Worm (Caenorhabditis elegans) whole organism, late embryonic: ENCODE data around the gene F15B9.6.

Experiments used
- C38D4.7 ChIP-seq: fragments of 200-800 bp; sonication (Bioruptor generic); optimal IDR thresholded peaks from 2 replicates; lab custom pipeline; 2018; ENCODE audit warnings: mild to moderate bottlenecking, missing genetic modification characterization, moderate library complexity, missing compliant biosample characterization
- K02D7.2 ChIP-seq: sonication (generic microtip); optimal IDR thresholded peaks from 2 replicates; lab custom pipeline; 2017; ENCODE audit warnings: mild to moderate bottlenecking, missing genetic modification characterization, missing compliant biosample characterization
- K09A11.1 ChIP-seq: sonication (generic microtip); optimal IDR thresholded peaks from 2 replicates; lab custom pipeline; 2017; ENCODE audit warnings: antibody characterized with exemption, mild to moderate bottlenecking, missing genetic modification characterization, missing compliant biosample characterization; ENCODE audit not compliant: insufficient read depth
- T23F11.4 ChIP-seq: fragments of 200-800 bp; sonication (Bioruptor generic); optimal IDR thresholded peaks from 2 replicates; lab custom pipeline; 2018; ENCODE audit warnings: mild to moderate bottlenecking, missing genetic modification characterization, missing compliant biosample characterization
- Y22D7AL.16 ChIP-seq: sonication (generic microtip); optimal IDR thresholded peaks from 2 replicates; lab custom pipeline; 2016; ENCODE audit warnings: missing genetic modification characterization, missing compliant biosample characterization
- ama-1 ChIP-seq: fragments of 150-350 bp; optimal IDR thresholded peaks from 2 replicates; lab custom pipeline; 2014
- ceh-18 ChIP-seq: sonication (generic microtip); optimal IDR thresholded peaks from 2 replicates; lab custom pipeline; 2016; ENCODE audit warnings: missing genetic modification characterization, missing compliant biosample characterization
- ceh-19 ChIP-seq: fragments of 200-800 bp; sonication (Bioruptor generic); optimal IDR thresholded peaks from 2 replicates; lab custom pipeline; 2018; ENCODE audit warnings: mild to moderate bottlenecking, missing genetic modification characterization, missing compliant biosample characterization
- ceh-2 ChIP-seq: sonication (generic microtip); optimal IDR thresholded peaks from 2 replicates; lab custom pipeline; 2016; ENCODE audit warnings: missing genotype, missing genetic modification characterization, missing compliant biosample characterization
- ceh-31 ChIP-seq: sonication (generic microtip); optimal IDR thresholded peaks from 2 replicates; lab custom pipeline; 2016; ENCODE audit warnings: missing genetic modification characterization, missing compliant biosample characterization
- ceh-34 ChIP-seq: sonication (generic microtip); optimal IDR thresholded peaks from 2 replicates; lab custom pipeline; 2016; ENCODE audit warnings: mild to moderate bottlenecking, missing genetic modification characterization, missing compliant biosample characterization
- ceh-45 ChIP-seq: fragments of 200-800 bp; sonication (Bioruptor generic); IDR thresholded peaks from 2 replicates; pipeline ENCODE4 v1.3.6; 2022; ENCODE audit warnings: missing genetic modification reagents, missing genetic modification characterization, missing compliant biosample characterization
- ceh-6 ChIP-seq: fragments of 200-800 bp; sonication (Bioruptor generic); optimal IDR thresholded peaks from 2 replicates; lab custom pipeline; 2018; ENCODE audit warnings: mild to moderate bottlenecking, missing genetic modification characterization, missing compliant biosample characterization
- ceh-9 ChIP-seq: sonication (generic microtip); optimal IDR thresholded peaks from 2 replicates; lab custom pipeline; 2016; ENCODE audit warnings: mild to moderate bottlenecking, missing genetic modification characterization, inconsistent platforms, missing compliant biosample characterization
- che-1 ChIP-seq: sonication (generic microtip); optimal IDR thresholded peaks from 2 replicates; lab custom pipeline; 2016; ENCODE audit warnings: mild to moderate bottlenecking, missing genetic modification characterization, missing compliant biosample characterization
- dmd-4 ChIP-seq: sonication (generic microtip); optimal IDR thresholded peaks from 2 replicates; lab custom pipeline; 2016; ENCODE audit warnings: borderline replicate concordance, missing genetic modification characterization, missing compliant biosample characterization
- dve-1 ChIP-seq: sonication (generic microtip); optimal IDR thresholded peaks from 2 replicates; lab custom pipeline; 2017; ENCODE audit warnings: antibody characterized with exemption, mild to moderate bottlenecking, missing genetic modification characterization, missing compliant biosample characterization
- elt-2 ChIP-seq: sonication (generic microtip); optimal IDR thresholded peaks from 2 replicates; lab custom pipeline; 2016; ENCODE audit warnings: missing genetic modification reagents, missing genetic modification characterization, missing compliant biosample characterization
- elt-4 ChIP-seq: sonication (generic microtip); optimal IDR thresholded peaks from 2 replicates; lab custom pipeline; 2016; ENCODE audit warnings: missing genetic modification characterization, missing compliant biosample characterization
- fkh-10 ChIP-seq: fragments of 150-350 bp; optimal IDR thresholded peaks from 2 replicates; lab custom pipeline; 2014; ENCODE audit warnings: missing biosample characterization, missing genetic modification reagents, missing genetic modification characterization
- fkh-6 ChIP-seq: sonication (generic microtip); optimal IDR thresholded peaks from 2 replicates; lab custom pipeline; 2016; ENCODE audit warnings: missing genetic modification characterization, missing compliant biosample characterization
- hlh-13 ChIP-seq: fragments of 200-800 bp; sonication (Bioruptor generic); optimal IDR thresholded peaks from 2 replicates; lab custom pipeline; 2018; ENCODE audit warnings: mild to moderate bottlenecking, missing genetic modification characterization, missing compliant biosample characterization
- hlh-15 ChIP-seq: sonication (generic microtip); optimal IDR thresholded peaks from 2 replicates; lab custom pipeline; 2016; ENCODE audit warnings: missing genetic modification characterization, missing compliant biosample characterization
- lin-11 ChIP-seq: fragments of 200-800 bp; sonication (Bioruptor generic); optimal IDR thresholded peaks from 2 replicates; lab custom pipeline; 2018; ENCODE audit warnings: mild to moderate bottlenecking, missing genetic modification characterization, missing compliant biosample characterization
- madf-2 ChIP-seq: sonication (generic microtip); optimal IDR thresholded peaks from 2 replicates; lab custom pipeline; 2017; ENCODE audit warnings: missing genetic modification characterization, missing compliant biosample characterization
- mec-3 ChIP-seq: sonication (generic microtip); optimal IDR thresholded peaks from 2 replicates; lab custom pipeline; 2016; ENCODE audit warnings: borderline replicate concordance, missing genetic modification characterization, missing compliant biosample characterization
- nfya-1 ChIP-seq: sonication (generic microtip); optimal IDR thresholded peaks from 2 replicates; lab custom pipeline; 2017; ENCODE audit warnings: missing genetic modification characterization, mild to moderate bottlenecking, missing compliant biosample characterization, antibody characterized with exemption, moderate library complexity
- nhr-11 ChIP-seq: fragments of 150-350 bp; optimal IDR thresholded peaks from 2 replicates; lab custom pipeline; 2014; ENCODE audit warnings: missing biosample characterization, missing genetic modification characterization
- nhr-232 ChIP-seq: sonication (generic microtip); optimal IDR thresholded peaks from 2 replicates; lab custom pipeline; 2016; ENCODE audit warnings: missing genetic modification characterization, missing compliant biosample characterization
- pat-9 ChIP-seq: fragments of 200-800 bp; sonication (Bioruptor generic); optimal IDR thresholded peaks from 2 replicates; lab custom pipeline; 2018; ENCODE audit warnings: mild to moderate bottlenecking, missing genetic modification characterization, moderate library complexity, missing compliant biosample characterization
- pax-1 ChIP-seq: fragments of 150-350 bp; optimal IDR thresholded peaks from 2 replicates; lab custom pipeline; 2014; ENCODE audit warnings: missing biosample characterization, missing genetic modification characterization
- pha-2 ChIP-seq: sonication (generic microtip); optimal IDR thresholded peaks from 2 replicates; lab custom pipeline; 2017; ENCODE audit warnings: mild to moderate bottlenecking, missing genetic modification characterization, missing compliant biosample characterization
- pha-4 ChIP-seq: fragments of 150-350 bp; optimal IDR thresholded peaks from 2 replicates; lab custom pipeline; 2018; ENCODE audit warnings: missing biosample characterization, missing genetic modification reagents, missing genetic modification characterization
- pros-1 ChIP-seq: fragments of 150-350 bp; optimal IDR thresholded peaks from 2 replicates; lab custom pipeline; 2014; ENCODE audit warnings: missing biosample characterization, missing genetic modification reagents, missing genetic modification characterization
- ref-2 ChIP-seq: sonication (generic microtip); optimal IDR thresholded peaks from 2 replicates; lab custom pipeline; 2016; ENCODE audit warnings: missing genetic modification characterization, missing compliant biosample characterization
- rnt-1 ChIP-seq: sonication (generic microtip); optimal IDR thresholded peaks from 2 replicates; lab custom pipeline; 2016; ENCODE audit warnings: missing genetic modification characterization, missing compliant biosample characterization
- sdc-2 ChIP-seq: sonication (generic microtip); optimal IDR thresholded peaks from 2 replicates; lab custom pipeline; 2016; ENCODE audit warnings: missing genotype, missing genetic modification characterization, missing compliant biosample characterization
- sox-4 ChIP-seq: sonication (generic microtip); optimal IDR thresholded peaks from 2 replicates; lab custom pipeline; 2017; ENCODE audit warnings: mild to moderate bottlenecking, missing genetic modification characterization, inconsistent platforms, missing compliant biosample characterization
- tbx-2 ChIP-seq: sonication (generic microtip); optimal IDR thresholded peaks from 2 replicates; lab custom pipeline; 2016; ENCODE audit warnings: missing genetic modification characterization, missing compliant biosample characterization
- tbx-7 ChIP-seq: sonication (generic microtip); optimal IDR thresholded peaks from 2 replicates; lab custom pipeline; 2016; ENCODE audit warnings: missing genotype, missing genetic modification characterization, missing compliant biosample characterization
- ttx-3 ChIP-seq: sonication (generic microtip); optimal IDR thresholded peaks from 2 replicates; lab custom pipeline; 2016; ENCODE audit warnings: missing genetic modification reagents, missing genetic modification characterization, missing compliant biosample characterization
- unc-3 ChIP-seq, 2 experiments: fragments of 200-800 bp in 1 of 2; sonication (Bioruptor generic) in 1 of 2; sonication (generic microtip) in 1 of 2; conservative IDR thresholded peaks in 1 of 2; optimal IDR thresholded peaks in 1 of 2; 2 replicates each; pipeline versions ENCODE4 v1.3.6 to Lab custom; 2016 to 2022; ENCODE audit warnings: missing compliant biosample characterization in 2 of 2, missing genetic modification characterization in 2 of 2, missing genetic modification reagents in 1 of 2
- unc-42 ChIP-seq: sonication (generic microtip); optimal IDR thresholded peaks from 2 replicates; lab custom pipeline; 2016; ENCODE audit warnings: missing genotype, missing genetic modification characterization, missing compliant biosample characterization
- zip-5 ChIP-seq: sonication (generic microtip); optimal IDR thresholded peaks from 2 replicates; lab custom pipeline; 2016; ENCODE audit warnings: missing genetic modification characterization, missing compliant biosample characterization
- ztf-16 ChIP-seq: sonication (generic microtip); optimal IDR thresholded peaks from 2 replicates; lab custom pipeline; 2017; ENCODE audit warnings: missing genetic modification characterization, missing compliant biosample characterization

The F15B9.6 gene

DNA sequence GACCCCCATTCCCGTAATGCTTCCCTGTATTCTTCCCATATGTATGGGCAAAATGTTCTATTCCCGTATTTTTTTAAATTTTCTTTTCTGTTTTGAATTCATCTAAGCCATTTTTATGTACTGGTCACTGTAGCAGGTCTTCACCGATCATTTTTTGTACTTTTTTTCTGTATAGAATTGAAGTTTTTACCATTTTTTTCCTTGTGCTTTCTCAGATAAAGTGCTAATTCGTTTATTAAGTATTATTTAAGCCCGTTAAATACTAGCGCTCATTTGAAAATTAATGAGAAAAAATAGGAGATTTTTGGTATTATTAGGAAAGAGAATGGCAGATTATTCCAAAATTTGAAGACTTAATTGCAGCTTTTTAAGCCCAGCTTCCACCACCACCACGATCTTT is 7.2 kb upstream of the F15B9.6 start:
- TF ChIP-seq ztf-16 (tag; lab: Kevin White, UChicago) (no peak), elt-2 (no peak), mec-3 (tag; lab: Kevin White, UChicago) (no peak), hlh-15 (tag; lab: Kevin White, UChicago) (no peak), unc-3 (GFP tag; conservative IDR thresholded peaks at IDR 0.05; lab: Robert Waterston, UW) (no peak), unc-3 (tag; optimal IDR thresholded peaks at IDR 0.05; lab: Kevin White, UChicago) (no peak), tbx-7 (tag; lab: Kevin White, UChicago) (no peak), Y22D7AL.16 (no peak), tbx-2 (tag; lab: Kevin White, UChicago) (no peak), ceh-2 (tag; lab: Kevin White, UChicago) (no peak), ceh-19 (no peak), dve-1 (no peak), zip-5 (tag; lab: Kevin White, UChicago) (no peak), K09A11.1 (tag; lab: Kevin White, UChicago) (no peak), ceh-45 (GFP tag; lab: Robert Waterston, UW) (no peak), pat-9 (tag; lab: Kevin White, UChicago) (no peak), nhr-11 (tag; lab: Kevin White, UChicago) (no peak), rnt-1 (tag; lab: Kevin White, UChicago) (no peak), lin-11 (tag; lab: Kevin White, UChicago) (no peak), K02D7.2 (tag; lab: Kevin White, UChicago) (no peak)

ce11 chrV:13008825-13009224 is 5.1 kb upstream of the F15B9.6 start, which contains the start of gene F15B9.10:
TSS of gene F15B9.10 (minus strand) at chrV:13008925.
- TF ChIP-seq ama-1 (lab: Kevin White, UChicago), result no peak

DNA sequence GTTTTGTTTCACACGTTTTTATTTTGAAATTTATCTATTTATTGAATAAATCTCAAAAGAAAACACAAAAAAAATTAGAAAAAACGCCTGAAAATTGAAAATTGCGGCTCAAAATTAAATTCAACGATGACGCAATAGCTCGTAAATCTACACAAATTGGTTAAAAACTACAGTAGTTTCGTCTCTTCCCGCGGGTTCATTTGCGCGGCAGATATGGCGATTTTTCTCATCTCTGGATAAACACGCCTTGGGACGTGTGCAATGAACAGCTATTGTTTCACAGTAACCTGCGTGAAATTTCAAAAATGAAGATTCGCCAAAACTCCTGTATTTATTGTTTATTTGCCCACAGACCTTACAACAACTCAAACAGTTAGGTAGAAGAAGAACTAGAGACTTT is 4.7 kb upstream of the F15B9.6 start:
- TF ChIP-seq ceh-31 (tag; lab: Kevin White, UChicago) (no peak), zip-5 (tag; lab: Kevin White, UChicago) (no peak), ceh-9 (tag; lab: Kevin White, UChicago) (no peak), ceh-6 (no peak)
- TF ChIP-seq, all 69 proteins: peak for 0

DNA sequence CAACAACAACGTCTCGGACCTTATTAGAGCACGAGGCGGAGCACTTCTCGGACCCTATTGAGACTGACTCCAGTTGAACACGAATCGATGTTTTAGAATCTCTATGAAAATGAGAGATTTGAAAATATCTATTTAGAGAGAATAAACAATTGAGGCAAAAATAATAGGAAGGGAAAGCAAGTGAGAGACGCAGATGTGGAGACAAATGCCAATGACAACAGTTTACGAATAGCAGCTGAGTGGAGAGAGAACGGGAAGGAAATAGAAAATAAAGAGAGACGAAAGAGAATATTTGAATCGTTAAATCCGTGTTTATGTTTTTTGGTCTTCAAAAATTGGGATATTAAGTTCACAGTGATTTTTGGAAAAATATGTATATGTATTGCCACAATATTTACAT is 4.1 kb upstream of the F15B9.6 start:
- no peak for TF ChIP-seq ref-2
- TF ChIP-seq hlh-13, result no peak
- TF ChIP-seq ceh-34 (tag; lab: Kevin White, UChicago), result no peak
- no peak for TF ChIP-seq unc-3 (GFP tag; conservative IDR thresholded peaks at IDR 0.05; lab: Robert Waterston, UW)
- no peak for TF ChIP-seq unc-3 (tag; optimal IDR thresholded peaks at IDR 0.05; lab: Kevin White, UChicago)
- TF ChIP-seq C38D4.7 (GFP tag; lab: Kevin White, UChicago), result no peak
- no peak for TF ChIP-seq pros-1 (tag; lab: Kevin White, UChicago)
- no peak for TF ChIP-seq elt-4 (tag; lab: Kevin White, UChicago)
- no peak for TF ChIP-seq sox-4 (tag; lab: Kevin White, UChicago)
- no peak for TF ChIP-seq madf-2 (tag; lab: Kevin White, UChicago)
- no peak for TF ChIP-seq K02D7.2 (tag; lab: Kevin White, UChicago)
- TF ChIP-seq che-1 (tag; lab: Kevin White, UChicago), result no peak
- no peak for TF ChIP-seq lin-11 (tag; lab: Kevin White, UChicago)
- TF ChIP-seq T23F11.4 (GFP tag; lab: Kevin White, UChicago), result no peak
- no peak for TF ChIP-seq mec-3 (tag; lab: Kevin White, UChicago)
- TF ChIP-seq ceh-18 (tag; lab: Kevin White, UChicago), result peak; percentile 6
- peak; percentile 31 for TF ChIP-seq nfya-1 (tag; lab: Kevin White, UChicago)
- TF ChIP-seq ttx-3 (tag; lab: Kevin White, UChicago), result no peak
- TF ChIP-seq nhr-232 (tag; lab: Kevin White, UChicago), result no peak
- TF ChIP-seq pax-1, result no peak
- TF ChIP-seq ceh-6, result no peak
- no peak for TF ChIP-seq dmd-4 (tag; lab: Kevin White, UChicago)
- no peak for TF ChIP-seq pat-9 (tag; lab: Kevin White, UChicago)
- no peak for TF ChIP-seq Y22D7AL.16
- peak; percentile 51 for TF ChIP-seq ceh-31 (tag; lab: Kevin White, UChicago)
- TF ChIP-seq sdc-2 (tag; lab: Kevin White, UChicago), result no peak
- no peak for TF ChIP-seq pha-2
- peak; percentile 15 for TF ChIP-seq unc-42 (tag; lab: Kevin White, UChicago)
- TF ChIP-seq fkh-10 (GFP tag; lab: Kevin White, UChicago), result no peak
- TF ChIP-seq nhr-11 (tag; lab: Kevin White, UChicago), result no peak
- TF ChIP-seq pha-4 (tag; lab: Kevin White, UChicago), result no peak
- no peak for TF ChIP-seq zip-5 (tag; lab: Kevin White, UChicago)
- no peak for TF ChIP-seq ama-1 (lab: Kevin White, UChicago)
- TF ChIP-seq ztf-16 (tag; lab: Kevin White, UChicago), result no peak
- no peak for TF ChIP-seq fkh-6 (tag; lab: Kevin White, UChicago)
